Fruit fly (Drosophila melanogaster) whole organism, embryonic: Measurements from ENCODE around the gene CG3198.

ENCODE experiments used
- Antp ChIP-seq: fragments of 200-800 bp; sonication (Bioruptor generic); optimal IDR thresholded peaks from 3 replicates; lab custom pipeline; 2016; ENCODE audit warnings: missing biosample characterization, missing genetic modification characterization
- Atf-2 ChIP-seq: fragments of 200-800 bp; sonication (Bioruptor generic); optimal IDR thresholded peaks from 2 replicates; lab custom pipeline; 2016; ENCODE audit warnings: missing biosample characterization, missing genetic modification characterization
- BtbVII ChIP-seq: fragments of 200-800 bp; sonication (Bioruptor generic); optimal IDR thresholded peaks from 3 replicates; lab custom pipeline; 2017; ENCODE audit warnings: missing biosample characterization, mild to moderate bottlenecking, missing genetic modification characterization
- C15 ChIP-seq: fragments of 200-800 bp; sonication (Bioruptor generic); IDR thresholded peaks from 3 replicates; pipeline ENCODE4 v1.3.6; 2022; ENCODE audit warnings: missing biosample characterization, missing genetic modification characterization
- CG11398 ChIP-seq: fragments of 200-800 bp; sonication (Bioruptor generic); optimal IDR thresholded peaks from 2 replicates; lab custom pipeline; 2016; ENCODE audit warnings: missing biosample characterization, missing genetic modification characterization
- CG11695 ChIP-seq: fragments of 200-800 bp; sonication (Bioruptor generic); IDR thresholded peaks from 3 replicates; pipeline ENCODE4 v1.3.6; 2022; ENCODE audit warnings: missing biosample characterization, missing genetic modification characterization
- CG12104 ChIP-seq: fragments of 200-800 bp; sonication (Bioruptor generic); optimal IDR thresholded peaks from 3 replicates; lab custom pipeline; 2016; ENCODE audit warnings: missing biosample characterization, missing genetic modification characterization
- CG12659 ChIP-seq: fragments of 200-800 bp; sonication (Bioruptor generic); optimal IDR thresholded peaks from 3 replicates; lab custom pipeline; 2017; ENCODE audit warnings: mild to moderate bottlenecking, missing biosample characterization, missing genetic modification reagents, missing genetic modification characterization
- CG14667 ChIP-seq: fragments of 200-800 bp; sonication (Bioruptor generic); IDR thresholded peaks from 2 replicates; pipeline ENCODE4 v1.3.6; 2022; ENCODE audit warnings: missing biosample characterization, missing genetic modification characterization
- CG17802 ChIP-seq: fragments of 200-800 bp; sonication (Bioruptor generic); optimal IDR thresholded peaks from 2 replicates; lab custom pipeline; 2018; ENCODE audit warnings: missing biosample characterization, mild to moderate bottlenecking, missing genetic modification characterization, moderate library complexity
- CG2116 ChIP-seq: fragments of 200-800 bp; sonication (Bioruptor generic); optimal IDR thresholded peaks from 3 replicates; lab custom pipeline; 2018; ENCODE audit warnings: missing biosample characterization, mild to moderate bottlenecking, missing genetic modification characterization
- CG3281 ChIP-seq: fragments of 200-800 bp; sonication (Bioruptor generic); optimal IDR thresholded peaks from 3 replicates; lab custom pipeline; 2017; ENCODE audit warnings: missing biosample characterization, mild to moderate bottlenecking, missing genetic modification characterization
- CG3407 ChIP-seq: fragments of 200-800 bp; sonication (Bioruptor generic); optimal IDR thresholded peaks from 2 replicates; lab custom pipeline; 2018; ENCODE audit warnings: missing biosample characterization, mild to moderate bottlenecking, missing genetic modification characterization
- CG3726 ChIP-seq: fragments of 200-800 bp; sonication (Bioruptor generic); IDR thresholded peaks from 3 replicates; pipeline ENCODE4, ENCODE4 v1.3.6; 2022; ENCODE audit warnings: missing biosample characterization, missing genetic modification characterization
- CG3995 ChIP-seq: fragments of 200-800 bp; sonication (Bioruptor generic); optimal IDR thresholded peaks from 3 replicates; lab custom pipeline; 2016; ENCODE audit warnings: missing biosample characterization, missing genetic modification characterization
- CG8089 ChIP-seq: fragments of 200-800 bp; sonication (Bioruptor generic); optimal IDR thresholded peaks from 3 replicates; lab custom pipeline; 2016; ENCODE audit warnings: missing biosample characterization, missing genetic modification characterization
- CG8388 ChIP-seq: fragments of 200-800 bp; sonication (Bioruptor generic); optimal IDR thresholded peaks from 2 replicates; lab custom pipeline; 2019; ENCODE audit warnings: missing biosample characterization, mild to moderate bottlenecking, missing genetic modification characterization, moderate library complexity
- CG8924 ChIP-seq: fragments of 200-800 bp; optimal IDR thresholded peaks from 3 replicates; lab custom pipeline; 2019; ENCODE audit warnings: missing biosample characterization, mild to moderate bottlenecking, missing genetic modification characterization, moderate library complexity
- CG9876 ChIP-seq: fragments of 200-800 bp; sonication (Bioruptor generic); optimal IDR thresholded peaks from 2 replicates; lab custom pipeline; 2016; ENCODE audit warnings: missing biosample characterization, missing genetic modification characterization
- D ChIP-seq, 2 experiments: fragments of 200-800 bp in 1 of 2; fragments of >200 bp in 1 of 2; sonication (Bioruptor generic) in 1 of 2; optimal IDR thresholded peaks; 2 replicates in 1 of 2; 3 replicates in 1 of 2; lab custom pipeline; 2017; ENCODE audit warnings: mild to moderate bottlenecking in 1 of 2, missing biosample characterization in 1 of 2, missing genetic modification characterization in 1 of 2, missing genetic modification reagents in 1 of 2
- Dad ChIP-seq: fragments of 200-800 bp; sonication (Bioruptor generic); optimal IDR thresholded peaks from 3 replicates; lab custom pipeline; 2016; ENCODE audit warnings: missing biosample characterization, missing genetic modification characterization
- Dll ChIP-seq: fragments of 200-800 bp; sonication (Bioruptor generic); IDR thresholded peaks from 4 replicates; pipeline ENCODE4 v1.3.6; 2022; ENCODE audit warnings: missing biosample characterization, missing genetic modification characterization; ENCODE audit not compliant: partially characterized antibody
- Ets65A ChIP-seq: fragments of 200-800 bp; sonication (Bioruptor generic); peaks from one replicate; lab custom pipeline; 2016; ENCODE audit warnings: missing biosample characterization, missing genetic modification characterization
- Max ChIP-seq: fragments of 200-800 bp; sonication (Bioruptor generic); optimal IDR thresholded peaks from 2 replicates; lab custom pipeline; 2016; ENCODE audit warnings: missing biosample characterization, mild to moderate bottlenecking, missing genetic modification characterization
- Mes4 ChIP-seq: fragments of 200-800 bp; sonication (Bioruptor generic); optimal IDR thresholded peaks from 2 replicates; lab custom pipeline; 2016; ENCODE audit warnings: missing biosample characterization, missing genetic modification characterization
- NC2α ChIP-seq: fragments of 200-800 bp; sonication (Bioruptor generic); optimal IDR thresholded peaks from 2 replicates; lab custom pipeline; 2016; ENCODE audit warnings: missing biosample characterization, missing genetic modification characterization
- Nf-YC ChIP-seq: fragments of 200-800 bp; optimal IDR thresholded peaks from 3 replicates; lab custom pipeline; 2019; ENCODE audit warnings: missing biosample characterization, mild to moderate bottlenecking, missing genetic modification characterization, moderate library complexity
- Vsx1 ChIP-seq: fragments of 200-800 bp; sonication (Bioruptor generic); optimal IDR thresholded peaks from 2 replicates; lab custom pipeline; 2017; ENCODE audit warnings: missing biosample characterization, mild to moderate bottlenecking, missing genetic modification characterization, missing genetic modification reagents
- Xbp1 ChIP-seq: fragments of 200-800 bp; sonication (Bioruptor generic); optimal IDR thresholded peaks from 3 replicates; lab custom pipeline; 2016; ENCODE audit warnings: missing biosample characterization, mild to moderate bottlenecking, missing genetic modification characterization
- abd-A ChIP-seq: fragments of 200-800 bp; sonication (Bioruptor generic); optimal IDR thresholded peaks from 3 replicates; lab custom pipeline; 2019; ENCODE audit warnings: missing biosample characterization, mild to moderate bottlenecking, missing genetic modification characterization, moderate library complexity
- ato ChIP-seq: fragments of 200-800 bp; sonication (Bioruptor generic); IDR thresholded peaks from 2 replicates; pipeline ENCODE4 v1.3.6; 2022; ENCODE audit warnings: missing biosample characterization, missing genetic modification characterization; ENCODE audit not compliant: partially characterized antibody
- btn ChIP-seq: fragments of 200-800 bp; sonication (Bioruptor generic); optimal IDR thresholded peaks from 2 replicates; lab custom pipeline; 2016; ENCODE audit warnings: missing biosample characterization, missing genetic modification characterization
- caup ChIP-seq: fragments of 200-800 bp; sonication (Bioruptor generic); optimal IDR thresholded peaks from 3 replicates; lab custom pipeline; 2017; ENCODE audit warnings: missing biosample characterization, mild to moderate bottlenecking, missing genetic modification characterization, moderate library complexity; ENCODE audit not compliant: severe bottlenecking
- dan ChIP-seq: fragments of 200-800 bp; sonication (Bioruptor generic); IDR thresholded peaks from 2 replicates; pipeline ENCODE4 v1.3.6; 2022; ENCODE audit warnings: missing biosample characterization, missing genetic modification characterization
- exex ChIP-seq: fragments of 200-800 bp; sonication (Bioruptor generic); optimal IDR thresholded peaks from 4 replicates; lab custom pipeline; 2018; ENCODE audit warnings: missing biosample characterization, mild to moderate bottlenecking, missing genetic modification characterization, moderate library complexity
- gsb ChIP-seq: fragments of 200-800 bp; sonication (Bioruptor generic); IDR thresholded peaks from 2 replicates; pipeline ENCODE4 v1.3.6; 2022; ENCODE audit warnings: missing biosample characterization, missing genetic modification characterization
- h ChIP-seq: fragments of >200 bp; optimal IDR thresholded peaks from 2 replicates; lab custom pipeline; 2017
- insv ChIP-seq, 2 experiments: fragments of 200-800 bp; sonication (Bioruptor generic); optimal IDR thresholded peaks; 3 replicates each; lab custom pipeline; 2016 to 2018; ENCODE audit warnings: missing biosample characterization in 2 of 2, missing genetic modification characterization in 2 of 2
- kah ChIP-seq: fragments of 200-800 bp; sonication (Bioruptor generic); optimal IDR thresholded peaks from 2 replicates; lab custom pipeline; 2018; ENCODE audit warnings: missing biosample characterization, mild to moderate bottlenecking, missing genetic modification characterization
- lab ChIP-seq: fragments of 200-800 bp; sonication (Bioruptor generic); optimal IDR thresholded peaks from 3 replicates; lab custom pipeline; 2017; ENCODE audit warnings: missing biosample characterization, missing genetic modification characterization, mild to moderate bottlenecking, moderate library complexity, missing genetic modification reagents
- lmd ChIP-seq: fragments of 200-800 bp; sonication (Bioruptor generic); IDR thresholded peaks from 2 replicates; pipeline ENCODE4 v1.3.6; 2022; ENCODE audit warnings: missing biosample characterization, missing genetic modification characterization
- mld ChIP-seq: fragments of 200-800 bp; sonication (Bioruptor generic); IDR thresholded peaks from 3 replicates; pipeline ENCODE4 v1.3.6; 2022; ENCODE audit warnings: missing biosample characterization, missing genetic modification characterization; ENCODE audit not compliant: partially characterized antibody
- salm ChIP-seq: fragments of 200-800 bp; sonication (Bioruptor generic); optimal IDR thresholded peaks from 2 replicates; lab custom pipeline; 2018; ENCODE audit warnings: missing biosample characterization, mild to moderate bottlenecking, missing genetic modification characterization
- sens ChIP-seq: fragments of 200-800 bp; sonication (Bioruptor generic); peaks from one replicate; lab custom pipeline; 2016; ENCODE audit warnings: missing biosample characterization, missing genetic modification characterization
- sisA ChIP-seq: fragments of 200-800 bp; sonication (Bioruptor generic); IDR thresholded peaks from 2 replicates; pipeline ENCODE4 v1.3.6; 2022; ENCODE audit warnings: missing biosample characterization, missing genetic modification characterization
- sob ChIP-seq: fragments of 200-800 bp; sonication (Bioruptor generic); IDR thresholded peaks from 2 replicates; pipeline ENCODE4 v1.3.6; 2022; ENCODE audit warnings: missing biosample characterization, missing genetic modification characterization
- ssp ChIP-seq: fragments of 200-800 bp; sonication (Bioruptor generic); IDR thresholded peaks from 2 replicates; pipeline ENCODE4 v1.3.6; 2022; ENCODE audit warnings: missing biosample characterization, missing genetic modification characterization

The CG3198 gene

DNA sequence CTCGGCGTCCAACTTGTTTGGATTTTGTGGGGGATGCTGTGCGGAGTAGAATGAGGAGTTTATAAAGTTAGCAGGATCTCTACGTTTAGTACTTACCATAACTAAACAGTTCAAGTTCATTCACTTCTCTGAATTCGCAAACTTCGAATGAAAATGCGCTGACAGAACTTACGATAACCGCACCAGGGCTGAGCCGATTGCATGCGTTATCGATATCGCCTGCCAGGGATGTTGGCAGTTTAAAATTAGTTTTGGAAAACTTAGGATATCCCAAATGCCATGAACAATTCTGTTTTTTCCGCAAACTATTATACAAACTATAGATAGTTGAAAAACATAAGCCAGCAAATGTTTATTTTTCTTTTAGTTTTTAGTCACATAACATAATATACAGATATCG is 13.5 kb upstream of the CG3198 start, which contains the start of gene CG44303 (continued):
- TF ChIP-seq insv (GFP tag; optimal IDR thresholded peaks at IDR 0.05; lab: Kevin White, UChicago), result no peak
- no peak for TF ChIP-seq lmd (GFP tag; lab: Robert Waterston, UW)
- TF ChIP-seq h (lab: Kevin White, UChicago), result no peak
- TF ChIP-seq ssp (GFP tag; lab: Robert Waterston, UW), result no peak
- TF ChIP-seq CG3995 (GFP tag; lab: Kevin White, UChicago), result no peak
- TF ChIP-seq Nf-YC, result no peak
- no peak for TF ChIP-seq CG14667 (GFP tag; lab: Robert Waterston, UW)
- no peak for TF ChIP-seq CG9876 (GFP tag; lab: Kevin White, UChicago)
- TF ChIP-seq CG3281 (GFP tag; lab: Kevin White, UChicago), result no peak
- no peak for TF ChIP-seq sob (GFP tag; lab: Robert Waterston, UW)
- TF ChIP-seq sens (GFP tag; lab: Kevin White, UChicago), result no peak
- no peak for TF ChIP-seq abd-A (tag; lab: Kevin White, UChicago)
- TF ChIP-seq Dad (GFP tag; lab: Kevin White, UChicago), result no peak
- TF ChIP-seq Ets65A, result no peak
- TF ChIP-seq CG11695 (GFP tag; lab: Robert Waterston, UW), result no peak
- TF ChIP-seq CG12104, result no peak
- no peak for TF ChIP-seq CG17802 (tag; lab: Kevin White, UChicago)
- TF ChIP-seq CG12659 (GFP tag; lab: Kevin White, UChicago), result no peak
- TF ChIP-seq ato (GFP tag; lab: Robert Waterston, UW), result peak; percentile 79
- peak; percentile 61 for TF ChIP-seq CG2116 (GFP tag; lab: Kevin White, UChicago)
- no peak for TF ChIP-seq dan
- no peak for TF ChIP-seq Mes4 (GFP tag; lab: Kevin White, UChicago)
- no peak for TF ChIP-seq D (optimal IDR thresholded peaks at IDR 0.05; lab: Kevin White, UChicago)
- TF ChIP-seq D (GFP tag; optimal IDR thresholded peaks at IDR 0.05; lab: Kevin White, UChicago), result no peak
- no peak for TF ChIP-seq Atf-2 (GFP tag; lab: Kevin White, UChicago)
- TF ChIP-seq CG3407, result no peak
- TF ChIP-seq NC2α, result no peak
- no peak for TF ChIP-seq gsb (GFP tag; lab: Robert Waterston, UW)
- 0 out of 4 replicates have a peak, but pooled peaks have one; percentile 36 for TF ChIP-seq Dll (GFP tag; lab: Robert Waterston, UW)
- TF ChIP-seq CG8089 (GFP tag; lab: Kevin White, UChicago), result no peak
- no peak for TF ChIP-seq caup (GFP tag; lab: Kevin White, UChicago)
- no peak for TF ChIP-seq Antp (GFP tag; lab: Kevin White, UChicago)
- peak; percentile 80 for TF ChIP-seq mld
- TF ChIP-seq C15 (GFP tag; lab: Robert Waterston, UW), result no peak
- no peak for TF ChIP-seq exex (tag; lab: Kevin White, UChicago)
- TF ChIP-seq btn (GFP tag; lab: Kevin White, UChicago), result no peak
- TF ChIP-seq salm (tag; lab: Kevin White, UChicago), result no peak
- no peak for TF ChIP-seq Xbp1 (GFP tag; lab: Kevin White, UChicago)
- TF ChIP-seq Max (GFP tag; lab: Kevin White, UChicago), result no peak
- TF ChIP-seq CG11398, result no peak
- no peak for TF ChIP-seq lab (GFP tag; lab: Kevin White, UChicago)
- no peak for TF ChIP-seq CG3726 (GFP tag; lab: Robert Waterston, UW)
- no peak for TF ChIP-seq BtbVII (GFP tag; lab: Kevin White, UChicago)
- no peak for TF ChIP-seq CG8388 (GFP tag; lab: Kevin White, UChicago)
- no peak for TF ChIP-seq Vsx1 (GFP tag; lab: Kevin White, UChicago)
- no peak for TF ChIP-seq sisA (GFP tag; lab: Robert Waterston, UW)
- no peak for TF ChIP-seq CG8924 (tag; lab: Kevin White, UChicago)
- TF ChIP-seq kah (GFP tag; lab: Kevin White, UChicago), result no peak
